Worm (Caenorhabditis elegans) whole organism, late embryonic: Measurements from ENCODE around the gene F20D6.9.

Source experiments
- C08G9.2 ChIP-seq: sonication (generic microtip); optimal IDR thresholded peaks from 2 replicates; lab custom pipeline; 2016; ENCODE audit warnings: mild to moderate bottlenecking, missing genetic modification characterization, moderate library complexity, missing compliant biosample characterization
- K09A11.1 ChIP-seq: sonication (generic microtip); optimal IDR thresholded peaks from 2 replicates; lab custom pipeline; 2017; ENCODE audit warnings: antibody characterized with exemption, mild to moderate bottlenecking, missing genetic modification characterization, missing compliant biosample characterization; ENCODE audit not compliant: insufficient read depth
- T23F11.4 ChIP-seq: fragments of 200-800 bp; sonication (Bioruptor generic); optimal IDR thresholded peaks from 2 replicates; lab custom pipeline; 2018; ENCODE audit warnings: mild to moderate bottlenecking, missing genetic modification characterization, missing compliant biosample characterization
- Y22D7AL.16 ChIP-seq: sonication (generic microtip); optimal IDR thresholded peaks from 2 replicates; lab custom pipeline; 2016; ENCODE audit warnings: missing genetic modification characterization, missing compliant biosample characterization
- ahr-1 ChIP-seq: sonication (generic microtip); optimal IDR thresholded peaks from 2 replicates; lab custom pipeline; 2016; ENCODE audit warnings: missing genetic modification characterization, missing compliant biosample characterization
- ceh-18 ChIP-seq: sonication (generic microtip); optimal IDR thresholded peaks from 2 replicates; lab custom pipeline; 2016; ENCODE audit warnings: missing genetic modification characterization, missing compliant biosample characterization
- ceh-19 ChIP-seq: fragments of 200-800 bp; sonication (Bioruptor generic); optimal IDR thresholded peaks from 2 replicates; lab custom pipeline; 2018; ENCODE audit warnings: mild to moderate bottlenecking, missing genetic modification characterization, missing compliant biosample characterization
- ceh-30 ChIP-seq: fragments of 150-350 bp; optimal IDR thresholded peaks from 2 replicates; lab custom pipeline; 2014; ENCODE audit warnings: missing biosample characterization, missing genetic modification characterization
- ceh-34 ChIP-seq: sonication (generic microtip); optimal IDR thresholded peaks from 2 replicates; lab custom pipeline; 2016; ENCODE audit warnings: mild to moderate bottlenecking, missing genetic modification characterization, missing compliant biosample characterization
- ceh-45 ChIP-seq: fragments of 200-800 bp; sonication (Bioruptor generic); IDR thresholded peaks from 2 replicates; pipeline ENCODE4 v1.3.6; 2022; ENCODE audit warnings: missing genetic modification reagents, missing genetic modification characterization, missing compliant biosample characterization
- ceh-48 ChIP-seq: sonication (generic microtip); optimal IDR thresholded peaks from 2 replicates; lab custom pipeline; 2016; ENCODE audit warnings: missing genetic modification characterization, inconsistent platforms, missing compliant biosample characterization
- ceh-6 ChIP-seq: fragments of 200-800 bp; sonication (Bioruptor generic); optimal IDR thresholded peaks from 2 replicates; lab custom pipeline; 2018; ENCODE audit warnings: mild to moderate bottlenecking, missing genetic modification characterization, missing compliant biosample characterization
- dmd-4 ChIP-seq: sonication (generic microtip); optimal IDR thresholded peaks from 2 replicates; lab custom pipeline; 2016; ENCODE audit warnings: borderline replicate concordance, missing genetic modification characterization, missing compliant biosample characterization
- dve-1 ChIP-seq: sonication (generic microtip); optimal IDR thresholded peaks from 2 replicates; lab custom pipeline; 2017; ENCODE audit warnings: antibody characterized with exemption, mild to moderate bottlenecking, missing genetic modification characterization, missing compliant biosample characterization
- elt-4 ChIP-seq: sonication (generic microtip); optimal IDR thresholded peaks from 2 replicates; lab custom pipeline; 2016; ENCODE audit warnings: missing genetic modification characterization, missing compliant biosample characterization
- fax-1 ChIP-seq: sonication (generic microtip); optimal IDR thresholded peaks from 2 replicates; lab custom pipeline; 2016; ENCODE audit warnings: missing genotype, missing genetic modification characterization, missing compliant biosample characterization
- fkh-10 ChIP-seq: fragments of 150-350 bp; optimal IDR thresholded peaks from 2 replicates; lab custom pipeline; 2014; ENCODE audit warnings: missing biosample characterization, missing genetic modification reagents, missing genetic modification characterization
- hlh-13 ChIP-seq: fragments of 200-800 bp; sonication (Bioruptor generic); optimal IDR thresholded peaks from 2 replicates; lab custom pipeline; 2018; ENCODE audit warnings: mild to moderate bottlenecking, missing genetic modification characterization, missing compliant biosample characterization
- hlh-6 ChIP-seq: sonication (generic microtip); optimal IDR thresholded peaks from 2 replicates; lab custom pipeline; 2016; ENCODE audit warnings: missing genotype, missing genetic modification characterization, missing compliant biosample characterization
- hlh-8 ChIP-seq: sonication (generic microtip); optimal IDR thresholded peaks from 2 replicates; lab custom pipeline; 2016; ENCODE audit warnings: missing genotype, missing genetic modification characterization, missing compliant biosample characterization
- lin-11 ChIP-seq: fragments of 200-800 bp; sonication (Bioruptor generic); optimal IDR thresholded peaks from 2 replicates; lab custom pipeline; 2018; ENCODE audit warnings: mild to moderate bottlenecking, missing genetic modification characterization, missing compliant biosample characterization
- mec-3 ChIP-seq: sonication (generic microtip); optimal IDR thresholded peaks from 2 replicates; lab custom pipeline; 2016; ENCODE audit warnings: borderline replicate concordance, missing genetic modification characterization, missing compliant biosample characterization
- nfya-1 ChIP-seq: sonication (generic microtip); optimal IDR thresholded peaks from 2 replicates; lab custom pipeline; 2017; ENCODE audit warnings: missing genetic modification characterization, mild to moderate bottlenecking, missing compliant biosample characterization, antibody characterized with exemption, moderate library complexity
- nhr-11 ChIP-seq: fragments of 150-350 bp; optimal IDR thresholded peaks from 2 replicates; lab custom pipeline; 2014; ENCODE audit warnings: missing biosample characterization, missing genetic modification characterization
- odd-2 ChIP-seq: sonication (generic microtip); optimal IDR thresholded peaks from 2 replicates; lab custom pipeline; 2017; ENCODE audit warnings: antibody characterized with exemption, mild to moderate bottlenecking, missing genetic modification characterization, missing compliant biosample characterization
- pag-3 ChIP-seq: sonication (generic microtip); optimal IDR thresholded peaks from 2 replicates; lab custom pipeline; 2016; ENCODE audit warnings: missing compliant biosample characterization, missing genetic modification characterization, borderline replicate concordance
- pat-9 ChIP-seq: fragments of 200-800 bp; sonication (Bioruptor generic); optimal IDR thresholded peaks from 2 replicates; lab custom pipeline; 2018; ENCODE audit warnings: mild to moderate bottlenecking, missing genetic modification characterization, moderate library complexity, missing compliant biosample characterization
- pax-1 ChIP-seq: fragments of 150-350 bp; optimal IDR thresholded peaks from 2 replicates; lab custom pipeline; 2014; ENCODE audit warnings: missing biosample characterization, missing genetic modification characterization
- pha-2 ChIP-seq: sonication (generic microtip); optimal IDR thresholded peaks from 2 replicates; lab custom pipeline; 2017; ENCODE audit warnings: mild to moderate bottlenecking, missing genetic modification characterization, missing compliant biosample characterization
- pha-4 ChIP-seq: fragments of 150-350 bp; optimal IDR thresholded peaks from 2 replicates; lab custom pipeline; 2018; ENCODE audit warnings: missing biosample characterization, missing genetic modification reagents, missing genetic modification characterization
- pqm-1 ChIP-seq: sonication (generic microtip); optimal IDR thresholded peaks from 2 replicates; lab custom pipeline; 2016; ENCODE audit warnings: missing genetic modification characterization, missing compliant biosample characterization
- pros-1 ChIP-seq: fragments of 150-350 bp; optimal IDR thresholded peaks from 2 replicates; lab custom pipeline; 2014; ENCODE audit warnings: missing biosample characterization, missing genetic modification reagents, missing genetic modification characterization
- ref-2 ChIP-seq: sonication (generic microtip); optimal IDR thresholded peaks from 2 replicates; lab custom pipeline; 2016; ENCODE audit warnings: missing genetic modification characterization, missing compliant biosample characterization
- rnt-1 ChIP-seq: sonication (generic microtip); optimal IDR thresholded peaks from 2 replicates; lab custom pipeline; 2016; ENCODE audit warnings: missing genetic modification characterization, missing compliant biosample characterization
- sdc-2 ChIP-seq: sonication (generic microtip); optimal IDR thresholded peaks from 2 replicates; lab custom pipeline; 2016; ENCODE audit warnings: missing genotype, missing genetic modification characterization, missing compliant biosample characterization
- sox-2 ChIP-seq: fragments of 200-800 bp; sonication (Bioruptor generic); IDR thresholded peaks from 2 replicates; pipeline ENCODE4 v1.3.6; 2022; ENCODE audit warnings: missing genetic modification reagents, missing genetic modification characterization, missing compliant biosample characterization
- sox-4 ChIP-seq: sonication (generic microtip); optimal IDR thresholded peaks from 2 replicates; lab custom pipeline; 2017; ENCODE audit warnings: mild to moderate bottlenecking, missing genetic modification characterization, inconsistent platforms, missing compliant biosample characterization
- syd-9 ChIP-seq: sonication (generic microtip); optimal IDR thresholded peaks from 2 replicates; lab custom pipeline; 2016; ENCODE audit warnings: mild to moderate bottlenecking, missing genetic modification characterization, moderate library complexity, missing compliant biosample characterization
- tbx-7 ChIP-seq: sonication (generic microtip); optimal IDR thresholded peaks from 2 replicates; lab custom pipeline; 2016; ENCODE audit warnings: missing genotype, missing genetic modification characterization, missing compliant biosample characterization
- ttx-3 ChIP-seq: sonication (generic microtip); optimal IDR thresholded peaks from 2 replicates; lab custom pipeline; 2016; ENCODE audit warnings: missing genetic modification reagents, missing genetic modification characterization, missing compliant biosample characterization
- unc-42 ChIP-seq: sonication (generic microtip); optimal IDR thresholded peaks from 2 replicates; lab custom pipeline; 2016; ENCODE audit warnings: missing genotype, missing genetic modification characterization, missing compliant biosample characterization
- unc-86 ChIP-seq: sonication (generic microtip); optimal IDR thresholded peaks from 2 replicates; lab custom pipeline; 2016; ENCODE audit warnings: missing genetic modification characterization, missing compliant biosample characterization

Gene F20D6.9

ce11 chrV:8155743-8156142 lies 21.5 kb downstream of the F20D6.9 start:
- TF ChIP-seq ttx-3 (tag; lab: Kevin White, UChicago), result no peak
- no peak for TF ChIP-seq ceh-45
- no peak for TF ChIP-seq ceh-18
- no peak for TF ChIP-seq mec-3 (tag; lab: Kevin White, UChicago)
- no peak for TF ChIP-seq dve-1 (tag; lab: Kevin White, UChicago)

- no peak for TF ChIP-seq hlh-13
- no peak for TF ChIP-seq ceh-34 (tag; lab: Kevin White, UChicago)
- TF ChIP-seq elt-4 (tag; lab: Kevin White, UChicago), result no peak
- TF ChIP-seq sox-2 (GFP tag; lab: Robert Waterston, UW), result no peak
- no peak for TF ChIP-seq hlh-8 (tag; lab: Kevin White, UChicago)
- no peak for TF ChIP-seq pqm-1 (tag; lab: Kevin White, UChicago)
- TF ChIP-seq unc-42 (tag; lab: Kevin White, UChicago), result no peak
- no peak for TF ChIP-seq dmd-4 (tag; lab: Kevin White, UChicago)
- TF ChIP-seq pros-1, result no peak
- no peak for TF ChIP-seq odd-2 (tag; lab: Kevin White, UChicago)
- TF ChIP-seq fkh-10, result no peak
- TF ChIP-seq ceh-45, result no peak
- no peak for TF ChIP-seq ref-2 (tag; lab: Kevin White, UChicago)
- no peak for TF ChIP-seq nhr-11 (tag; lab: Kevin White, UChicago)
- TF ChIP-seq rnt-1 (tag; lab: Kevin White, UChicago), result no peak
- TF ChIP-seq pax-1 (tag; lab: Kevin White, UChicago), result no peak
- TF ChIP-seq pat-9, result no peak
- no peak for TF ChIP-seq K09A11.1
- TF ChIP-seq ahr-1 (tag; lab: Kevin White, UChicago), result no peak
Measured at ce11 chrV:8145329-8145728, 31.9 kb downstream of the F20D6.9 start, which contains the start of gene D1014.13. D1014.13 (plus strand) TSS chrV:8145629.

- TF ChIP-seq ahr-1 (tag; lab: Kevin White, UChicago), result no peak
- no peak for TF ChIP-seq ceh-19 (GFP tag; lab: Kevin White, UChicago)
- no peak for TF ChIP-seq sox-4 (tag; lab: Kevin White, UChicago)
- TF ChIP-seq fax-1 (tag; lab: Kevin White, UChicago), result no peak
- TF ChIP-seq ceh-45, result no peak
- no peak for TF ChIP-seq hlh-8 (tag; lab: Kevin White, UChicago)
- no peak for TF ChIP-seq unc-86 (tag; lab: Kevin White, UChicago)
- no peak for TF ChIP-seq pha-2 (tag; lab: Kevin White, UChicago)
- no peak for TF ChIP-seq ceh-6 (GFP tag; lab: Kevin White, UChicago)
- no peak for TF ChIP-seq K09A11.1
- no peak for TF ChIP-seq ref-2 (tag; lab: Kevin White, UChicago)
- TF ChIP-seq pag-3, result no peak
- no peak for TF ChIP-seq nfya-1
- no peak for TF ChIP-seq hlh-13
Measured at ce11 chrV:8144515-8144914, 32.7 kb downstream of the F20D6.9 start.

- TF ChIP-seq pax-1 (tag; lab: Kevin White, UChicago) (no peak), ceh-48 (tag; lab: Kevin White, UChicago) (no peak), lin-11 (no peak), nfya-1 (no peak), pha-2 (tag; lab: Kevin White, UChicago) (no peak), hlh-8 (tag; lab: Kevin White, UChicago) (no peak), pha-4 (tag; lab: Kevin White, UChicago) (no peak), ahr-1 (tag; lab: Kevin White, UChicago) (no peak), mec-3 (tag; lab: Kevin White, UChicago) (no peak)
Measured at ce11 chrV:8143605-8144004, 33.6 kb downstream of the F20D6.9 start, which contains the start of gene D1014.2. D1014.2 (plus strand) TSS chrV:8143905.

- no peak for TF ChIP-seq pat-9
- no peak for TF ChIP-seq sdc-2
- no peak for TF ChIP-seq ceh-48 (tag; lab: Kevin White, UChicago)
- no peak for TF ChIP-seq ttx-3 (tag; lab: Kevin White, UChicago)
- TF ChIP-seq hlh-13, result no peak
- TF ChIP-seq dmd-4 (tag; lab: Kevin White, UChicago), result no peak
- no peak for TF ChIP-seq ceh-30 (tag; lab: Kevin White, UChicago)
- TF ChIP-seq ahr-1 (tag; lab: Kevin White, UChicago), result no peak
- TF ChIP-seq tbx-7 (tag; lab: Kevin White, UChicago), result no peak
- no peak for TF ChIP-seq Y22D7AL.16
- TF ChIP-seq syd-9, result no peak
- TF ChIP-seq C08G9.2 (tag; lab: Kevin White, UChicago), result no peak
- TF ChIP-seq pqm-1 (tag; lab: Kevin White, UChicago), result no peak
- no peak for TF ChIP-seq T23F11.4 (GFP tag; lab: Kevin White, UChicago)
- TF ChIP-seq odd-2 (tag; lab: Kevin White, UChicago), result no peak
- TF ChIP-seq fax-1 (tag; lab: Kevin White, UChicago), result no peak
- TF ChIP-seq ceh-34 (tag; lab: Kevin White, UChicago), result no peak
- no peak for TF ChIP-seq hlh-6 (tag; lab: Kevin White, UChicago)
- TF ChIP-seq unc-42 (tag; lab: Kevin White, UChicago), result no peak
Measured at ce11 chrV:8132926-8133325, 44.3 kb downstream of the F20D6.9 start, which contains the start of gene D1014.4. D1014.4 (plus strand) TSS chrV:8133226.
